Fruit fly (Drosophila melanogaster) whole organism, embryonic: ENCODE data around the gene c12.2.

Experiments
- CG10321 ChIP-seq: fragments of 200-800 bp; sonication (Bioruptor generic); IDR thresholded peaks from 2 replicates; pipeline ENCODE4 v1.3.6; 2022; ENCODE audit warnings: missing biosample characterization, missing genetic modification characterization
- CG11456 ChIP-seq: fragments of 200-800 bp; sonication (Bioruptor generic); IDR thresholded peaks from 3 replicates; pipeline ENCODE4 v1.3.6; 2022; ENCODE audit warnings: missing biosample characterization, missing genetic modification characterization
- CG12659 ChIP-seq: fragments of 200-800 bp; sonication (Bioruptor generic); optimal IDR thresholded peaks from 3 replicates; lab custom pipeline; 2017; ENCODE audit warnings: mild to moderate bottlenecking, missing biosample characterization, missing genetic modification reagents, missing genetic modification characterization
- CG14050 ChIP-seq: fragments of 200-800 bp; sonication (Bioruptor generic); IDR thresholded peaks from 3 replicates; pipeline ENCODE4 v1.3.6; 2022; ENCODE audit warnings: missing biosample characterization, missing genetic modification characterization
- CG14860 ChIP-seq: fragments of 200-800 bp; sonication (Bioruptor generic); IDR thresholded peaks from 3 replicates; pipeline ENCODE4 v1.3.6; 2022; ENCODE audit warnings: missing biosample characterization, missing genetic modification characterization; ENCODE audit not compliant: partially characterized antibody
- CG14965 ChIP-seq: fragments of 200-800 bp; sonication (Bioruptor generic); optimal IDR thresholded peaks from 2 replicates; lab custom pipeline; 2016; ENCODE audit warnings: missing biosample characterization, missing genetic modification characterization, borderline replicate concordance
- CG16863 ChIP-seq: fragments of 200-800 bp; sonication (Bioruptor generic); optimal IDR thresholded peaks from 3 replicates; lab custom pipeline; 2016; ENCODE audit warnings: missing biosample characterization, missing genetic modification characterization
- CG17328 ChIP-seq: fragments of 200-800 bp; sonication (Bioruptor generic); IDR thresholded peaks from 2 replicates; pipeline ENCODE4 v1.3.6; 2022; ENCODE audit warnings: missing biosample characterization, missing genetic modification characterization
- CG17912 ChIP-seq: fragments of 200-800 bp; sonication (Bioruptor generic); optimal IDR thresholded peaks from 2 replicates; lab custom pipeline; 2018; ENCODE audit warnings: missing biosample characterization, mild to moderate bottlenecking, missing genetic modification characterization
- CG18011 ChIP-seq: fragments of 200-800 bp; sonication (Bioruptor generic); optimal IDR thresholded peaks from 2 replicates; lab custom pipeline; 2017; ENCODE audit warnings: missing biosample characterization, missing genetic modification characterization, mild to moderate bottlenecking, moderate library complexity, missing genotype
- CG18476 ChIP-seq: fragments of 200-800 bp; sonication (Bioruptor generic); optimal IDR thresholded peaks from 2 replicates; lab custom pipeline; 2016; ENCODE audit warnings: missing biosample characterization, mild to moderate bottlenecking, missing genetic modification characterization
- CG18619 ChIP-seq: fragments of 200-800 bp; sonication (Bioruptor generic); optimal IDR thresholded peaks from 3 replicates; lab custom pipeline; 2017; ENCODE audit warnings: missing biosample characterization, mild to moderate bottlenecking, missing genetic modification characterization
- CG30020 ChIP-seq: fragments of 200-800 bp; optimal IDR thresholded peaks from 2 replicates; lab custom pipeline; 2019; ENCODE audit warnings: missing biosample characterization, mild to moderate bottlenecking, missing genetic modification characterization, moderate library complexity
- CG33557 ChIP-seq: fragments of 200-800 bp; sonication (Bioruptor generic); optimal IDR thresholded peaks from 2 replicates; lab custom pipeline; 2019; ENCODE audit warnings: missing biosample characterization, mild to moderate bottlenecking, missing genetic modification characterization, moderate library complexity
- CG3838 ChIP-seq: fragments of 200-800 bp; sonication (Bioruptor generic); optimal IDR thresholded peaks from 3 replicates; lab custom pipeline; 2016; ENCODE audit warnings: missing biosample characterization, missing genetic modification characterization
- CG3847 ChIP-seq: fragments of 200-800 bp; sonication (Bioruptor generic); IDR thresholded peaks from 2 replicates; pipeline ENCODE4 v1.3.6; 2022; ENCODE audit warnings: missing biosample characterization, missing genetic modification characterization
- CG6791 ChIP-seq: fragments of 200-800 bp; sonication (Bioruptor generic); IDR thresholded peaks from 3 replicates; pipeline ENCODE4 v1.3.6; 2022; ENCODE audit warnings: missing biosample characterization, missing genetic modification characterization; ENCODE audit not compliant: partially characterized antibody
- CG7271 ChIP-seq: fragments of 200-800 bp; sonication (Bioruptor generic); optimal IDR thresholded peaks from 2 replicates; lab custom pipeline; 2018; ENCODE audit warnings: missing biosample characterization, mild to moderate bottlenecking, missing genetic modification characterization, moderate library complexity
- CG7745 ChIP-seq: fragments of 200-800 bp; sonication (Bioruptor generic); optimal IDR thresholded peaks from 2 replicates; lab custom pipeline; 2018; ENCODE audit warnings: missing biosample characterization, mild to moderate bottlenecking, missing genetic modification characterization, moderate library complexity
- CG8765 ChIP-seq: fragments of 200-800 bp; sonication (Bioruptor generic); IDR thresholded peaks from 2 replicates; pipeline ENCODE4 v1.3.6; 2022; ENCODE audit warnings: missing biosample characterization, missing genetic modification characterization
- CG9437 ChIP-seq: fragments of 200-800 bp; sonication (Bioruptor generic); optimal IDR thresholded peaks from 2 replicates; lab custom pipeline; 2018; ENCODE audit warnings: missing biosample characterization, mild to moderate bottlenecking, missing genetic modification characterization
- CG9876 ChIP-seq: fragments of 200-800 bp; sonication (Bioruptor generic); optimal IDR thresholded peaks from 2 replicates; lab custom pipeline; 2016; ENCODE audit warnings: missing biosample characterization, missing genetic modification characterization
- CoRest ChIP-seq: fragments of 200-800 bp; sonication (Bioruptor generic); optimal IDR thresholded peaks from 3 replicates; lab custom pipeline; 2018; ENCODE audit warnings: missing biosample characterization, mild to moderate bottlenecking, missing genetic modification characterization, moderate library complexity
- Dll ChIP-seq: fragments of 200-800 bp; sonication (Bioruptor generic); IDR thresholded peaks from 4 replicates; pipeline ENCODE4 v1.3.6; 2022; ENCODE audit warnings: missing biosample characterization, missing genetic modification characterization; ENCODE audit not compliant: partially characterized antibody
- Max ChIP-seq: fragments of 200-800 bp; sonication (Bioruptor generic); optimal IDR thresholded peaks from 2 replicates; lab custom pipeline; 2016; ENCODE audit warnings: missing biosample characterization, mild to moderate bottlenecking, missing genetic modification characterization
- Oli ChIP-seq: fragments of 200-800 bp; sonication (Bioruptor generic); optimal IDR thresholded peaks from 2 replicates; lab custom pipeline; 2018; ENCODE audit warnings: missing biosample characterization, mild to moderate bottlenecking, missing genetic modification characterization, moderate library complexity
- Six4 ChIP-seq: fragments of 200-800 bp; sonication (Bioruptor generic); optimal IDR thresholded peaks from 2 replicates; lab custom pipeline; 2016; ENCODE audit warnings: missing biosample characterization, missing genetic modification characterization
- TFAM ChIP-seq: fragments of 200-800 bp; sonication (Bioruptor generic); optimal IDR thresholded peaks from 2 replicates; lab custom pipeline; 2017; ENCODE audit warnings: missing biosample characterization, missing genetic modification characterization, inconsistent platforms
- bcd ChIP-seq: fragments of 200-800 bp; sonication (Bioruptor generic); optimal IDR thresholded peaks from 2 replicates; lab custom pipeline; 2017; ENCODE audit warnings: missing biosample characterization, mild to moderate bottlenecking, missing genetic modification characterization
- cad ChIP-seq: fragments of >200 bp; optimal IDR thresholded peaks from 2 replicates; lab custom pipeline; 2017; ENCODE audit warnings: missing biosample characterization, missing genetic modification characterization
- caup ChIP-seq: fragments of 200-800 bp; sonication (Bioruptor generic); optimal IDR thresholded peaks from 3 replicates; lab custom pipeline; 2017; ENCODE audit warnings: missing biosample characterization, mild to moderate bottlenecking, missing genetic modification characterization, moderate library complexity; ENCODE audit not compliant: severe bottlenecking
- dmrt11E ChIP-seq: fragments of 200-800 bp; sonication (Bioruptor generic); optimal IDR thresholded peaks from 3 replicates; lab custom pipeline; 2018; ENCODE audit warnings: missing biosample characterization, mild to moderate bottlenecking, missing genetic modification characterization, moderate library complexity
- ems ChIP-seq: fragments of 200-800 bp; sonication (Bioruptor generic); optimal IDR thresholded peaks from 3 replicates; lab custom pipeline; 2016; ENCODE audit warnings: missing biosample characterization, missing genetic modification characterization
- ewg ChIP-seq: fragments of 200-800 bp; sonication (Bioruptor generic); optimal IDR thresholded peaks from 3 replicates; lab custom pipeline; 2017; ENCODE audit warnings: mild to moderate bottlenecking, missing biosample characterization, missing genetic modification reagents, missing genetic modification characterization
- fd64A ChIP-seq: fragments of 200-800 bp; sonication (Bioruptor generic); optimal IDR thresholded peaks from 3 replicates; lab custom pipeline; 2018; ENCODE audit warnings: missing biosample characterization, mild to moderate bottlenecking, missing genetic modification characterization
- gem ChIP-seq: fragments of 200-800 bp; sonication (Bioruptor generic); optimal IDR thresholded peaks from 2 replicates; lab custom pipeline; 2019; ENCODE audit warnings: missing biosample characterization, mild to moderate bottlenecking, missing genetic modification characterization, moderate library complexity
- jumu ChIP-seq: fragments of 200-800 bp; sonication (Bioruptor generic); optimal IDR thresholded peaks from 3 replicates; lab custom pipeline; 2016; ENCODE audit warnings: missing biosample characterization, missing genetic modification characterization
- mam ChIP-seq: fragments of 200-800 bp; sonication (Bioruptor generic); optimal IDR thresholded peaks from 3 replicates; lab custom pipeline; 2016; ENCODE audit warnings: missing biosample characterization, missing genetic modification characterization
- org-1 ChIP-seq: fragments of 200-800 bp; sonication (Bioruptor generic); optimal IDR thresholded peaks from 2 replicates; lab custom pipeline; 2017; ENCODE audit warnings: missing biosample characterization, missing genetic modification characterization
- pan ChIP-seq, 4 experiments: fragments of >200 bp in 3 of 4; fragments of 200-800 bp in 1 of 4; sonication (Bioruptor generic) in 1 of 4; optimal IDR thresholded peaks in 3 of 4; IDR thresholded peaks in 1 of 4; 2 replicates each; pipeline versions ENCODE4 v1.3.6 to Lab custom; 2017 to 2022; ENCODE audit warnings: missing biosample characterization in 2 of 4, missing genetic modification characterization in 2 of 4, mixed read lengths in 1 of 4
- phol ChIP-seq: fragments of 200-800 bp; sonication (Bioruptor generic); optimal IDR thresholded peaks from 3 replicates; lab custom pipeline; 2018; ENCODE audit warnings: missing biosample characterization, mild to moderate bottlenecking, missing genetic modification characterization, moderate library complexity
- psq ChIP-seq: fragments of 200-800 bp; sonication (Bioruptor generic); optimal IDR thresholded peaks from 2 replicates; lab custom pipeline; 2017; ENCODE audit warnings: missing biosample characterization, missing genetic modification characterization
- pzg ChIP-seq: fragments of 200-800 bp; sonication (Bioruptor generic); optimal IDR thresholded peaks from 3 replicates; lab custom pipeline; 2018; ENCODE audit warnings: missing biosample characterization, mild to moderate bottlenecking, missing genetic modification characterization, moderate library complexity
- scrt ChIP-seq: fragments of 200-800 bp; sonication (Bioruptor generic); optimal IDR thresholded peaks from 2 replicates; lab custom pipeline; 2018; ENCODE audit warnings: missing biosample characterization, mild to moderate bottlenecking, missing genetic modification characterization, moderate library complexity
- vvl ChIP-seq: fragments of 200-800 bp; sonication (Bioruptor generic); IDR thresholded peaks from 2 replicates; pipeline ENCODE4 v1.3.6; 2022; ENCODE audit warnings: missing biosample characterization, missing genetic modification characterization
- z ChIP-seq: fragments of 200-800 bp; sonication (Bioruptor generic); IDR thresholded peaks from 3 replicates; pipeline ENCODE4 v1.3.6; 2022; ENCODE audit warnings: missing biosample characterization, missing genetic modification characterization
- zfh2 ChIP-seq: fragments of 200-800 bp; sonication (Bioruptor generic); optimal IDR thresholded peaks from 2 replicates; lab custom pipeline; 2016; ENCODE audit warnings: missing biosample characterization, missing genetic modification characterization

The c12.2 gene

DNA sequence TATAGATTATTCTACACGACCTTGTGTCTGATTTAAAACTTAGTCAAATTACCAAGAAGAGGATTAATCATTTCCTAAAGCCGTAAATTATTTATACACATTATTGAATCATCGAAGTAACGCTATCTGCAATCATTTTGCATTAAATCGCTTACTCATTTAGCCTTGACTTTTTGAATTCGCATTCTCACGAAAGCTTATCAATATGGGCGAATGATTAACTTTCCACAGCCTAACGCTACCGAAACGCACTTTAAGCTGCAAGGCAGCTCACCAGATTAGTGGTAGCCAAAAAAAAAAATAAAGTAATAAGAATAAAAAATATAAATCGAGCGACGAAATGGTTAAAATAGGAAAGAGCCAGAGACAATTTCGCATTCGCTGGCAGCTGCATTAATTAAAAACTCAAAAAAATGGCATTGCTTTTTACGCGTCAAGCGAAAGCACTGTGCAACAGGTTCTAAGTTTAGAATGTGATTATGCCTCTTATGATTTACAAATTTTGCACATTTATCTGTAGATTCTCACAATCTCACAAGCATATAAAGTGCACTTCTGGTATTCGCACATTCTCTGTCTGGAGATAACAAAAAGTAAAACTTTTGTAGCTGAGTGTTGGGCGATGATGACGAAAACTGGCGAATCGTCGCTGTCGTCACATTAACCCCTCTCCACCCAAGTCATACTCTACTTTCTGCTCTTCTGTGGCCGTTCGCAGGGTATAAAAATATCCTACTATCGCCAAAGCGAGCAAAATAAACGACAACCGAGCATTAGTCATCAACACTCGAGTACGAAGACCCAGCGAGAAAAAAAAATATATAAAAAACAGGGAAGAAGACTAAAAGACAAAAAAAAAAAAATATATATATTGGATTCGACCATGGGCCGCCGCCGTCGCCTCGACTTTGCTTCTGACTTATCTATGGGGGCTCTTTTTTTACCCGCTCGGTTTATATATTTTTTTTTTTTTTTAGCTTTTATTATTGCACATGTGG lies 24.6 kb downstream of the c12.2 start (continued):
- no peak for TF ChIP-seq CG9437
- TF ChIP-seq CG18011 (GFP tag; lab: Kevin White, UChicago) = peak; percentile 32
- TF ChIP-seq Oli = peak; percentile 65
- peak; percentile 89 for TF ChIP-seq CG11456
- peak; percentile 27 for TF ChIP-seq phol (tag; lab: Kevin White, UChicago)
- TF ChIP-seq TFAM (GFP tag; lab: Kevin White, UChicago) = no peak
- TF ChIP-seq gem = peak; percentile 73
- peak; percentile 60; the same call in 2 of the 3 replicates for TF ChIP-seq CG14050 (GFP tag; lab: Robert Waterston, UW)
- TF ChIP-seq CG16863 (GFP tag; lab: Kevin White, UChicago) = peak; percentile 41
- no peak for TF ChIP-seq CG30020 (tag; lab: Kevin White, UChicago)
- peak; percentile 19 for TF ChIP-seq Max
- peak; percentile 63 for TF ChIP-seq CG17328 (GFP tag; lab: Robert Waterston, UW)
- peak; percentile 69 for TF ChIP-seq zfh2 (GFP tag; lab: Kevin White, UChicago)
- TF ChIP-seq CG17912 (GFP tag; lab: Kevin White, UChicago) = no peak
- TF ChIP-seq CG14965 (GFP tag; lab: Kevin White, UChicago) = no peak
- peak; percentile 63; the same call in 1 of the 2 replicates for TF ChIP-seq CG3847 (GFP tag; lab: Robert Waterston, UW)
- no peak for TF ChIP-seq CG18476 (GFP tag; lab: Kevin White, UChicago)
- no peak for TF ChIP-seq CG7271
- no peak for TF ChIP-seq dmrt11E
- TF ChIP-seq z (GFP tag; lab: Robert Waterston, UW) = no peak
- TF ChIP-seq CoRest = peak; percentile 61
- peak; percentile 54 for TF ChIP-seq org-1 (GFP tag; lab: Kevin White, UChicago)
- no peak for TF ChIP-seq CG6791 (GFP tag; lab: Robert Waterston, UW)
- no peak for TF ChIP-seq CG33557 (GFP tag; lab: Kevin White, UChicago)
- no peak for TF ChIP-seq fd64A (GFP tag; lab: Kevin White, UChicago)
- no peak for TF ChIP-seq CG14860 (GFP tag; lab: Robert Waterston, UW)
- TF ChIP-seq CG18619 (GFP tag; lab: Kevin White, UChicago) = peak; percentile 32
- peak; percentile 58 for TF ChIP-seq CG12659 (GFP tag; lab: Kevin White, UChicago)
- TF ChIP-seq CG7745 (tag; lab: Kevin White, UChicago) = no peak
- peak; percentile 80 for TF ChIP-seq mam (GFP tag; lab: Kevin White, UChicago)
- no peak for TF ChIP-seq Six4 (GFP tag; lab: Kevin White, UChicago)
- TF ChIP-seq CG10321 (GFP tag; lab: Robert Waterston, UW) = peak; percentile 35; the same call in 1 of the 2 replicates
- TF ChIP-seq psq = no peak
- peak; percentile 12 for TF ChIP-seq jumu (GFP tag; lab: Kevin White, UChicago)
- TF ChIP-seq cad (GFP tag; lab: Kevin White, UChicago) = no peak
- TF ChIP-seq vvl (GFP tag; lab: Robert Waterston, UW) = peak; percentile 85
- TF ChIP-seq CG3838 = no peak
- TF ChIP-seq scrt (GFP tag; lab: Kevin White, UChicago) = peak; percentile 67
- peak; percentile 1 for TF ChIP-seq ewg (GFP tag; lab: Kevin White, UChicago)
- no peak for TF ChIP-seq CG9876 (GFP tag; lab: Kevin White, UChicago)
- TF ChIP-seq pzg = no peak
- peak; percentile 53 for TF ChIP-seq bcd
- no peak for TF ChIP-seq Dll (GFP tag; lab: Robert Waterston, UW)
- peak; percentile 41 for TF ChIP-seq ems (GFP tag; lab: Kevin White, UChicago)
- peak; percentile 77 for TF ChIP-seq caup (GFP tag; lab: Kevin White, UChicago)
- no peak for TF ChIP-seq pan (optimal IDR thresholded peaks at IDR 0.05; lab: Kevin White, UChicago)
- TF ChIP-seq pan (GFP tag; optimal IDR thresholded peaks at IDR 0.05 in 1 of 2, IDR thresholded peaks at IDR 0.05 in 1 of 2) = peak in 1 of 2 experiments; percentile 86
- peak; percentile 42; the same call in 1 of the 2 replicates for TF ChIP-seq CG8765 (GFP tag; lab: Robert Waterston, UW)
